Worm (Caenorhabditis elegans) whole organism, young adult: Measurements from ENCODE around the gene C34C12.1.

Experiments
- B0019.2 ChIP-seq: fragments of 200-800 bp; sonication (Bioruptor generic); conservative IDR thresholded peaks from 2 replicates; pipeline ENCODE4 v1.3.6; 2022; ENCODE audit warnings: missing genetic modification reagents, missing genetic modification characterization, missing compliant biosample characterization
- B0261.1 ChIP-seq: sonication (generic microtip); optimal IDR thresholded peaks from 2 replicates; lab custom pipeline; 2016; ENCODE audit warnings: mild to moderate bottlenecking, missing genetic modification characterization, moderate library complexity, missing compliant biosample characterization
- C06A6.2 ChIP-seq: fragments of 200-800 bp; sonication (Bioruptor generic); conservative IDR thresholded peaks from 2 replicates; pipeline ENCODE4 v1.3.6; 2022; ENCODE audit warnings: missing genetic modification characterization, missing compliant biosample characterization
- C17E4.6 ChIP-seq: fragments of 200-800 bp; sonication (Bioruptor generic); IDR thresholded peaks from 2 replicates; pipeline ENCODE4 v1.3.6; 2022; ENCODE audit warnings: missing genetic modification reagents, missing genetic modification characterization, missing compliant biosample characterization
- D2030.7 ChIP-seq: fragments of 200-800 bp; sonication (Bioruptor generic); IDR thresholded peaks from 2 replicates; pipeline ENCODE4 v1.3.6; 2022; ENCODE audit warnings: missing genetic modification reagents, missing genetic modification characterization, missing compliant biosample characterization
- F37B4.10 ChIP-seq: fragments of 200-800 bp; sonication (Bioruptor generic); IDR thresholded peaks from 2 replicates; pipeline ENCODE4 v1.3.6; 2022; ENCODE audit warnings: missing genetic modification characterization, missing compliant biosample characterization
- F39B2.1 ChIP-seq: fragments of 200-800 bp; sonication (Bioruptor generic); IDR thresholded peaks from 2 replicates; pipeline ENCODE4 v1.3.6; 2022; ENCODE audit warnings: missing genetic modification reagents, missing genetic modification characterization, missing compliant biosample characterization
- F49E8.2 ChIP-seq: sonication (generic microtip); optimal IDR thresholded peaks from 3 replicates; lab custom pipeline; 2017; ENCODE audit warnings: missing genetic modification characterization, mild to moderate bottlenecking, missing compliant biosample characterization, antibody characterized with exemption, moderate library complexity; ENCODE audit not compliant: insufficient read depth
- F52B5.7 ChIP-seq: sonication (generic microtip); optimal IDR thresholded peaks from 2 replicates; lab custom pipeline; 2016; ENCODE audit warnings: mild to moderate bottlenecking, missing genetic modification characterization, missing compliant biosample characterization
- F57A8.1 ChIP-seq: fragments of 200-800 bp; sonication (Bioruptor generic); optimal IDR thresholded peaks from 2 replicates; lab custom pipeline; 2018; ENCODE audit warnings: mild to moderate bottlenecking, missing genetic modification characterization, moderate library complexity, missing compliant biosample characterization
- T07F8.4 ChIP-seq: sonication (generic microtip); optimal IDR thresholded peaks from 2 replicates; lab custom pipeline; 2016; ENCODE audit warnings: mild to moderate bottlenecking, missing genetic modification characterization, moderate library complexity, missing compliant biosample characterization
- T26A5.8 ChIP-seq: sonication (generic microtip); optimal IDR thresholded peaks from 2 replicates; lab custom pipeline; 2016; ENCODE audit warnings: missing genetic modification characterization, missing compliant biosample characterization
- Y53G8AR.9 ChIP-seq: fragments of 200-800 bp; sonication (Bioruptor generic); conservative IDR thresholded peaks from 2 replicates; pipeline ENCODE4 v1.3.6; 2022; ENCODE audit warnings: missing genetic modification reagents, missing genetic modification characterization, missing compliant biosample characterization
- ama-1 ChIP-seq, 3 experiments: fragments of 150-350 bp in 1 of 3; sonication (generic microtip) in 2 of 3; optimal IDR thresholded peaks; 2 replicates each; lab custom pipeline; 2014 to 2018; ENCODE audit warnings: missing biosample characterization in 2 of 3, missing genetic modification characterization in 2 of 3, missing genetic modification reagents in 2 of 3
- attf-6 ChIP-seq: fragments of 200-800 bp; sonication (Bioruptor generic); IDR thresholded peaks from 2 replicates; pipeline ENCODE4 v1.3.6; 2022; ENCODE audit warnings: missing genetic modification reagents, missing genetic modification characterization, missing compliant biosample characterization
- cebp-1 ChIP-seq, 2 experiments: fragments of 200-800 bp in 1 of 2; sonication (Bioruptor generic) in 1 of 2; sonication (generic microtip) in 1 of 2; IDR thresholded peaks in 1 of 2; optimal IDR thresholded peaks in 1 of 2; 2 replicates each; pipeline versions ENCODE4 v1.3.6 to Lab custom; 2017 to 2022; ENCODE audit warnings: missing compliant biosample characterization in 2 of 2, missing genetic modification characterization in 2 of 2, mild to moderate bottlenecking in 1 of 2, missing genetic modification reagents in 1 of 2, moderate library complexity in 1 of 2
- cebp-2 ChIP-seq: fragments of 200-800 bp; sonication (Bioruptor generic); IDR thresholded peaks from 2 replicates; pipeline ENCODE4 v1.3.6; 2022; ENCODE audit warnings: missing genetic modification characterization, missing compliant biosample characterization
- ceh-27 ChIP-seq: fragments of 200-800 bp; sonication (Bioruptor generic); optimal IDR thresholded peaks from 2 replicates; lab custom pipeline; 2018; ENCODE audit warnings: mild to moderate bottlenecking, missing genetic modification characterization, moderate library complexity, missing compliant biosample characterization
- ceh-40 ChIP-seq: fragments of 200-800 bp; sonication (Bioruptor generic); IDR thresholded peaks from 2 replicates; pipeline ENCODE4 v1.3.6; 2022; ENCODE audit warnings: missing genetic modification characterization, missing compliant biosample characterization
- ceh-79 ChIP-seq: sonication (generic microtip); optimal IDR thresholded peaks from 2 replicates; lab custom pipeline; 2017; ENCODE audit warnings: mild to moderate bottlenecking, missing genetic modification characterization, missing compliant biosample characterization
- die-1 ChIP-seq: sonication (generic microtip); optimal IDR thresholded peaks from 2 replicates; lab custom pipeline; 2016; ENCODE audit warnings: missing genotype, mild to moderate bottlenecking, missing genetic modification characterization, missing compliant biosample characterization
- dox-1 ChIP-seq: fragments of 200-800 bp; sonication (Bioruptor generic); IDR thresholded peaks from 2 replicates; pipeline ENCODE4 v1.3.6; 2022; ENCODE audit warnings: missing genetic modification reagents, missing genetic modification characterization, missing compliant biosample characterization
- dpff-1 ChIP-seq: sonication (generic microtip); optimal IDR thresholded peaks from 2 replicates; lab custom pipeline; 2017; ENCODE audit warnings: mild to moderate bottlenecking, missing genetic modification characterization, missing compliant biosample characterization
- dpl-1 ChIP-seq: fragments of 150-350 bp; optimal IDR thresholded peaks from 2 replicates; lab custom pipeline; 2014; ENCODE audit warnings: missing biosample characterization, missing genetic modification reagents, missing genetic modification characterization
- hmg-20 ChIP-seq: fragments of 200-800 bp; sonication (Bioruptor generic); IDR thresholded peaks from 2 replicates; pipeline ENCODE4 v1.3.6; 2022; ENCODE audit warnings: missing genetic modification reagents, missing genetic modification characterization, missing compliant biosample characterization
- lin-26 ChIP-seq: fragments of 200-800 bp; sonication (Bioruptor generic); IDR thresholded peaks from 2 replicates; pipeline ENCODE4 v1.3.6; 2022; ENCODE audit warnings: missing genetic modification reagents, missing genetic modification characterization, missing compliant biosample characterization
- lin-35 ChIP-seq, 3 experiments: fragments of 150-350 bp in 2 of 3; sonication (generic microtip) in 1 of 3; optimal IDR thresholded peaks; 2 replicates each; lab custom pipeline; 2014 to 2018; ENCODE audit warnings: missing biosample characterization in 3 of 3, missing genetic modification characterization in 3 of 3, missing genetic modification reagents in 3 of 3
- lin-40 ChIP-seq: sonication (generic microtip); optimal IDR thresholded peaks from 2 replicates; lab custom pipeline; 2016; ENCODE audit warnings: missing genetic modification characterization, mild to moderate bottlenecking, missing compliant biosample characterization, missing genotype, missing genetic modification reagents
- madf-10 ChIP-seq: sonication (generic microtip); optimal IDR thresholded peaks from 2 replicates; lab custom pipeline; 2016; ENCODE audit warnings: mild to moderate bottlenecking, missing genetic modification characterization, missing compliant biosample characterization
- mcd-1 ChIP-seq: fragments of 200-800 bp; sonication (Bioruptor generic); IDR thresholded peaks from 2 replicates; pipeline ENCODE4 v1.3.6; 2022; ENCODE audit warnings: missing genetic modification reagents, missing genetic modification characterization, missing compliant biosample characterization
- mel-28 ChIP-seq: sonication (generic microtip); optimal IDR thresholded peaks from 2 replicates; lab custom pipeline; 2016; ENCODE audit warnings: borderline replicate concordance, mild to moderate bottlenecking, missing genetic modification characterization, missing compliant biosample characterization
- mxl-1 ChIP-seq: sonication (generic microtip); optimal IDR thresholded peaks from 2 replicates; lab custom pipeline; 2016; ENCODE audit warnings: missing genetic modification characterization, missing compliant biosample characterization
- nhr-179 ChIP-seq: sonication (generic microtip); optimal IDR thresholded peaks from 2 replicates; lab custom pipeline; 2016; ENCODE audit warnings: mild to moderate bottlenecking, missing genetic modification characterization, missing compliant biosample characterization
- pbrm-1 ChIP-seq: fragments of 200-800 bp; sonication (Bioruptor generic); IDR thresholded peaks from 2 replicates; pipeline ENCODE4 v1.3.6; 2022; ENCODE audit warnings: missing genetic modification reagents, missing genetic modification characterization, missing compliant biosample characterization
- pha-4 ChIP-seq: fragments of 150-350 bp; sonication (generic microtip); optimal IDR thresholded peaks from 2 replicates; lab custom pipeline; 2014; ENCODE audit warnings: missing biosample characterization, missing genetic modification reagents, missing genetic modification characterization
- snpc-1.1 ChIP-seq: sonication (generic microtip); optimal IDR thresholded peaks from 2 replicates; lab custom pipeline; 2017; ENCODE audit warnings: missing genetic modification characterization, mild to moderate bottlenecking, missing compliant biosample characterization, antibody characterized with exemption, moderate library complexity, missing genotype, missing genetic modification reagents; ENCODE audit not compliant: insufficient read depth
- snpc-1.3 ChIP-seq: sonication (generic microtip); optimal IDR thresholded peaks from 2 replicates; lab custom pipeline; 2017; ENCODE audit warnings: missing genetic modification characterization, mild to moderate bottlenecking, missing compliant biosample characterization, antibody characterized with exemption, moderate library complexity, missing genotype, missing genetic modification reagents; ENCODE audit not compliant: insufficient read depth
- snpc-3.4 ChIP-seq: sonication (generic microtip); optimal IDR thresholded peaks from 2 replicates; lab custom pipeline; 2017; ENCODE audit warnings: missing genetic modification characterization, mild to moderate bottlenecking, missing compliant biosample characterization, antibody characterized with exemption, moderate library complexity, missing genotype, missing genetic modification reagents
- somi-1 ChIP-seq: fragments of 200-800 bp; sonication (Bioruptor generic); optimal IDR thresholded peaks from 2 replicates; lab custom pipeline; 2018; ENCODE audit warnings: mild to moderate bottlenecking, missing genetic modification characterization, missing compliant biosample characterization
- tbp1 ChIP-seq: fragments of 200-800 bp; sonication (Bioruptor generic); optimal IDR thresholded peaks from 2 replicates; lab custom pipeline; 2018; ENCODE audit warnings: mild to moderate bottlenecking, missing genetic modification characterization, missing compliant biosample characterization
- tbx-9 ChIP-seq: sonication (generic microtip); optimal IDR thresholded peaks from 2 replicates; lab custom pipeline; 2016; ENCODE audit warnings: borderline replicate concordance, missing genetic modification characterization, inconsistent platforms, missing compliant biosample characterization
- tlf-1 ChIP-seq: fragments of 200-800 bp; sonication (Bioruptor generic); optimal IDR thresholded peaks from 2 replicates; lab custom pipeline; 2018; ENCODE audit warnings: mild to moderate bottlenecking, missing genetic modification characterization, missing compliant biosample characterization
- xnd-1 ChIP-seq: sonication (generic microtip); optimal IDR thresholded peaks from 2 replicates; lab custom pipeline; 2016; ENCODE audit warnings: missing genotype, missing genetic modification reagents, missing genetic modification characterization, missing compliant biosample characterization
- zfh-2 ChIP-seq: fragments of 200-800 bp; sonication (Bioruptor generic); conservative IDR thresholded peaks from 2 replicates; pipeline ENCODE4 v1.3.6; 2022; ENCODE audit warnings: missing genetic modification reagents, missing genetic modification characterization, missing compliant biosample characterization
- ztf-18 ChIP-seq: sonication (generic microtip); optimal IDR thresholded peaks from 2 replicates; lab custom pipeline; 2016; ENCODE audit warnings: missing genotype, mild to moderate bottlenecking, missing genetic modification characterization, missing compliant biosample characterization
- ztf-26 ChIP-seq: sonication (generic microtip); optimal IDR thresholded peaks from 2 replicates; lab custom pipeline; 2017; ENCODE audit warnings: missing genetic modification characterization, missing compliant biosample characterization
- ztf-3 ChIP-seq: fragments of 200-800 bp; sonication (Bioruptor generic); optimal IDR thresholded peaks from 2 replicates; lab custom pipeline; 2018; ENCODE audit warnings: mild to moderate bottlenecking, missing genetic modification characterization, missing compliant biosample characterization

Gene C34C12.1

DNA sequence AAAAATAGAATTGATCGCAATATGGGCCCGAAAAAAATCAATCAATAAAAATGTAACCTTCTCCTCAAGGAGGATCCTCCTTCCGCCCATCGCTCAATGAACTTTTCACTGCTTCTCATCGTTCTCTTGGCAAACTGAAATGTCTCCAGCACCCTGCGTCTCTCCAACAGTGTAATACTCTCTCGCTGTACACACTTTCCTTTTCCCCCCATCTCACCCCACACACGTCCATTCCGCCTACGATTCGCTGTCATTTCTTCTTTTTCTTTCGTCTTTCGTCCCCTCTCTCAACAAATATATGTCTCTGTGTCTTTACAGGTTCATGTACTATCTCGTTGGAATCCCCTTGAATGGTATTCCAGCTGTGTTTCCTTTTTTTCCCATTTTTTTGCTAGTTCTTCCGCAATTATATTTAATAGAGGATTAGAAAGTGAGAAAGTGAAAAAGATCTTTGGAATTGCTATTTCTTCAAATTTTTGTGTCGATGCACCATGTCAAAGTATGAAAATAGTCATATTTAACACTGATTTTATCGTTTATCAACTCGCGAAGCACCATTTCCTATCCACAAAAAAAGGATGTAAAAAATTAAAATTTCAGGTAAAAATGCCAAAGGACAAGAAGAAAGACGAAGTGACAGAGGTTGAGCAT lies 17.4 kb downstream of the C34C12.1 start, which contains the start of gene rsu-1 (continued):
- TF ChIP-seq zfh-2 (GFP tag; lab: Robert Waterston, UW) (no peak), F39B2.1 (no peak), T26A5.8 (no peak), cebp-2 (GFP tag; lab: Robert Waterston, UW) (no peak), ztf-18 (tag; lab: Kevin White, UChicago) (no peak), dpff-1 (tag; lab: Kevin White, UChicago) (no peak), lin-26 (GFP tag; lab: Robert Waterston, UW) (no peak), ama-1 (optimal IDR thresholded peaks at IDR 0.05; lab: Kevin White, UChicago) (no peak), ama-1 (GFP tag; optimal IDR thresholded peaks at IDR 0.05; lab: Kevin White, UChicago) (no peak), D2030.7 (GFP tag; lab: Robert Waterston, UW) (no peak), pha-4 (tag; lab: Kevin White, UChicago) (no peak), F37B4.10 (GFP tag; lab: Robert Waterston, UW) (no peak), tlf-1 (no peak), mel-28 (tag; lab: Kevin White, UChicago) (no peak), B0261.1 (tag; lab: Kevin White, UChicago) (no peak), xnd-1 (tag; lab: Kevin White, UChicago) (no peak), somi-1 (GFP tag; lab: Kevin White, UChicago) (no peak), snpc-3.4 (tag; lab: Kevin White, UChicago) (peak; percentile 25), hmg-20 (no peak), C17E4.6 (GFP tag; lab: Robert Waterston, UW) (no peak), ztf-26 (no peak), T07F8.4 (tag; lab: Kevin White, UChicago) (no peak), mcd-1 (GFP tag; lab: Robert Waterston, UW) (no peak), F52B5.7 (tag; lab: Kevin White, UChicago) (no peak), Y53G8AR.9 (0 out of 2 replicates have a peak, but pooled peaks have one; percentile 12), C06A6.2 (GFP tag; lab: Robert Waterston, UW) (no peak), ztf-3 (GFP tag; lab: Kevin White, UChicago) (no peak), cebp-1 (GFP tag; IDR thresholded peaks at IDR 0.05; lab: Robert Waterston, UW) (no peak), cebp-1 (tag; optimal IDR thresholded peaks at IDR 0.05; lab: Kevin White, UChicago) (peak; percentile 56), attf-6 (GFP tag; lab: Robert Waterston, UW) (no peak), tbx-9 (tag; lab: Kevin White, UChicago) (no peak), ceh-27 (GFP tag; lab: Kevin White, UChicago) (peak; percentile 14), mxl-1 (tag; lab: Kevin White, UChicago) (no peak), F57A8.1 (GFP tag; lab: Kevin White, UChicago) (no peak), lin-40 (tag; lab: Kevin White, UChicago) (peak; percentile 50), snpc-1.1 (no peak), dox-1 (GFP tag; lab: Robert Waterston, UW) (peak; percentile 34; the same call in 1 of the 2 replicates), die-1 (tag; lab: Kevin White, UChicago) (no peak), ceh-79 (tag; lab: Kevin White, UChicago) (no peak), F49E8.2 (tag; lab: Kevin White, UChicago) (no peak), lin-35 (GFP tag; optimal IDR thresholded peaks at IDR 0.05; lab: Kevin White, UChicago) (peak in 1 of 3 experiments; percentile 24), B0019.2 (GFP tag; lab: Robert Waterston, UW) (no peak), tbp1 (GFP tag; lab: Kevin White, UChicago) (no peak), nhr-179 (tag; lab: Kevin White, UChicago) (no peak), ceh-40 (GFP tag; lab: Robert Waterston, UW) (no peak), dpl-1 (GFP tag; lab: Kevin White, UChicago) (no peak), pbrm-1 (GFP tag; lab: Robert Waterston, UW) (no peak), madf-10 (no peak), snpc-1.3 (tag; lab: Kevin White, UChicago) (no peak)
